Worm (Caenorhabditis elegans) whole organism, L1 larva: ENCODE results near the gene C14E2.5.
A peak's percentile ranks its signal among the peaks of the same experiment; 100 is the strongest.

Experiments
- C04F5.9 ChIP-seq: sonication (generic microtip); optimal IDR thresholded peaks from 2 replicates; lab custom pipeline; 2016; ENCODE audit warnings: missing genetic modification characterization, missing compliant biosample characterization
- C16A3.4 ChIP-seq: fragments of 150-350 bp; optimal IDR thresholded peaks from 2 replicates; lab custom pipeline; 2014; ENCODE audit warnings: missing biosample characterization, missing genetic modification characterization
- Y116A8C.19 ChIP-seq: sonication (generic microtip); optimal IDR thresholded peaks from 2 replicates; lab custom pipeline; 2016; ENCODE audit warnings: missing compliant biosample characterization, missing genetic modification characterization, borderline replicate concordance
- aha-1 ChIP-seq: fragments of 150-350 bp; optimal IDR thresholded peaks from 2 replicates; lab custom pipeline; 2014; ENCODE audit warnings: missing biosample characterization, missing genetic modification characterization
- alr-1 ChIP-seq: fragments of 200-800 bp; sonication (Bioruptor generic); optimal IDR thresholded peaks from 2 replicates; lab custom pipeline; 2018; ENCODE audit warnings: borderline replicate concordance, mild to moderate bottlenecking, missing genetic modification characterization, missing compliant biosample characterization
- ama-1 ChIP-seq: fragments of 150-350 bp; optimal IDR thresholded peaks from 2 replicates; lab custom pipeline; 2014
- ceh-8 ChIP-seq: fragments of 200-800 bp; sonication (Bioruptor generic); optimal IDR thresholded peaks from 2 replicates; lab custom pipeline; 2018; ENCODE audit warnings: mild to moderate bottlenecking, missing genetic modification characterization, moderate library complexity, missing compliant biosample characterization
- ceh-82 ChIP-seq, 3 experiments: fragments of 150-350 bp in 1 of 3; sonication (generic microtip) in 2 of 3; optimal IDR thresholded peaks; 2 replicates each; lab custom pipeline; 2014 to 2017; ENCODE audit warnings: missing biosample characterization in 3 of 3, missing genetic modification characterization in 3 of 3
- ceh-88 ChIP-seq: fragments of 200-800 bp; sonication (Bioruptor generic); IDR thresholded peaks from 2 replicates; pipeline ENCODE4 v1.3.6; 2022; ENCODE audit warnings: missing genetic modification characterization, missing compliant biosample characterization
- dpl-1 ChIP-seq, 3 experiments: fragments of 150-350 bp in 2 of 3; sonication (generic microtip) in 1 of 3; optimal IDR thresholded peaks; 2 replicates each; lab custom pipeline; 2014 to 2017; ENCODE audit warnings: missing biosample characterization in 3 of 3, missing genetic modification characterization in 3 of 3, missing genetic modification reagents in 3 of 3
- dsc-1 ChIP-seq: sonication (generic microtip); optimal IDR thresholded peaks from 2 replicates; lab custom pipeline; 2016; ENCODE audit warnings: mild to moderate bottlenecking, missing genetic modification characterization, missing compliant biosample characterization
- efl-1 ChIP-seq, 4 experiments: fragments of 150-350 bp; optimal IDR thresholded peaks in 3 of 4; peaks in 1 of 4; 1 replicate in 1 of 4; 2 replicates in 3 of 4; lab custom pipeline; 2014; ENCODE audit warnings: missing biosample characterization in 2 of 4, missing genetic modification characterization in 2 of 4, missing genetic modification reagents in 2 of 4
- egl-13 ChIP-seq: sonication (generic microtip); optimal IDR thresholded peaks from 2 replicates; lab custom pipeline; 2016; ENCODE audit warnings: missing genotype, missing genetic modification reagents, missing genetic modification characterization, missing compliant biosample characterization
- egl-27 ChIP-seq, 2 experiments: fragments of 150-350 bp in 1 of 2; sonication (generic microtip); optimal IDR thresholded peaks; 3 replicates each; lab custom pipeline; 2017 to 2018; ENCODE audit warnings: missing biosample characterization in 2 of 2, missing genetic modification characterization in 2 of 2, missing genetic modification reagents in 2 of 2
- elt-2 ChIP-seq: sonication (generic microtip); optimal IDR thresholded peaks from 2 replicates; lab custom pipeline; 2016; ENCODE audit warnings: missing genetic modification characterization, mild to moderate bottlenecking, inconsistent platforms, missing compliant biosample characterization, missing genetic modification reagents
- elt-3 ChIP-seq, 6 experiments: fragments of 150-350 bp in 1 of 6; sonication (generic microtip); optimal IDR thresholded peaks; 2 replicates each; lab custom pipeline; 2017 to 2018; ENCODE audit warnings: missing biosample characterization in 6 of 6, missing genetic modification characterization in 6 of 6, inconsistent platforms in 1 of 6
- ets-5 ChIP-seq: fragments of 200-800 bp; sonication (Bioruptor generic); IDR thresholded peaks from 2 replicates; pipeline ENCODE4 v1.3.6; 2022; ENCODE audit warnings: missing genetic modification characterization, missing compliant biosample characterization
- fkh-10 ChIP-seq: sonication (generic microtip); optimal IDR thresholded peaks from 2 replicates; lab custom pipeline; 2017; ENCODE audit warnings: missing biosample characterization, missing genetic modification reagents, missing genetic modification characterization
- fkh-8 ChIP-seq: sonication (generic microtip); optimal IDR thresholded peaks from 2 replicates; lab custom pipeline; 2016; ENCODE audit warnings: mild to moderate bottlenecking, missing genetic modification characterization, missing compliant biosample characterization
- fos-1 ChIP-seq: fragments of 150-350 bp; optimal IDR thresholded peaks from 2 replicates; lab custom pipeline; 2014; ENCODE audit warnings: missing biosample characterization, missing genetic modification characterization
- grh-1 ChIP-seq: fragments of 200-800 bp; sonication (Bioruptor generic); IDR thresholded peaks from 2 replicates; pipeline ENCODE4 v1.3.6; 2022; ENCODE audit warnings: missing genetic modification reagents, missing genetic modification characterization, missing compliant biosample characterization
- hlh-4 ChIP-seq: sonication (generic microtip); optimal IDR thresholded peaks from 2 replicates; lab custom pipeline; 2016; ENCODE audit warnings: mild to moderate bottlenecking, missing genetic modification characterization, missing compliant biosample characterization
- hpl-2 ChIP-seq: fragments of 150-350 bp; optimal IDR thresholded peaks from 2 replicates; lab custom pipeline; 2014; ENCODE audit warnings: missing biosample characterization, missing genetic modification reagents, missing genetic modification characterization
- irx-1 ChIP-seq: sonication (generic microtip); optimal IDR thresholded peaks from 2 replicates; lab custom pipeline; 2016; ENCODE audit warnings: missing genetic modification characterization, missing compliant biosample characterization
- isw-1 ChIP-seq: fragments of 200-800 bp; sonication (Bioruptor generic); IDR thresholded peaks from 2 replicates; pipeline ENCODE4 v1.3.6; 2022; ENCODE audit warnings: missing genetic modification characterization, missing compliant biosample characterization
- jun-1 ChIP-seq: fragments of 150-350 bp; optimal IDR thresholded peaks from 2 replicates; lab custom pipeline; 2014; ENCODE audit warnings: missing biosample characterization, missing genetic modification reagents, missing genetic modification characterization
- lsy-2 ChIP-seq, 2 experiments: fragments of 150-350 bp; optimal IDR thresholded peaks; 2 replicates each; lab custom pipeline; 2014; ENCODE audit warnings: missing biosample characterization in 2 of 2, missing genetic modification characterization in 2 of 2
- mdl-1 ChIP-seq, 2 experiments: fragments of 150-350 bp; optimal IDR thresholded peaks; 2 replicates each; lab custom pipeline; 2014 to 2017; ENCODE audit warnings: missing biosample characterization in 2 of 2, missing genetic modification characterization in 2 of 2, inconsistent platforms in 1 of 2
- nhr-12 ChIP-seq: sonication (generic microtip); optimal IDR thresholded peaks from 2 replicates; lab custom pipeline; 2017; ENCODE audit warnings: missing biosample characterization, missing genetic modification characterization
- nhr-19 ChIP-seq: fragments of 200-800 bp; sonication (Bioruptor generic); conservative IDR thresholded peaks from 2 replicates; pipeline ENCODE4 v1.3.6; 2022; ENCODE audit warnings: missing genetic modification characterization, missing compliant biosample characterization
- nhr-20 ChIP-seq: sonication (generic microtip); optimal IDR thresholded peaks from 2 replicates; lab custom pipeline; 2016; ENCODE audit warnings: mild to moderate bottlenecking, missing genetic modification characterization, missing compliant biosample characterization
- nhr-237 ChIP-seq: fragments of 150-350 bp; optimal IDR thresholded peaks from 2 replicates; lab custom pipeline; 2014; ENCODE audit warnings: missing biosample characterization, missing genetic modification characterization
- nhr-47 ChIP-seq: sonication (generic microtip); optimal IDR thresholded peaks from 2 replicates; lab custom pipeline; 2016; ENCODE audit warnings: mild to moderate bottlenecking, missing genetic modification characterization, moderate library complexity, missing compliant biosample characterization
- nhr-71 ChIP-seq: sonication (generic microtip); optimal IDR thresholded peaks from 2 replicates; lab custom pipeline; 2016; ENCODE audit warnings: mild to moderate bottlenecking, missing genetic modification characterization, moderate library complexity, missing compliant biosample characterization
- nhr-85 ChIP-seq: sonication (generic microtip); peaks from one replicate; lab custom pipeline; 2016; ENCODE audit warnings: missing genetic modification characterization, inconsistent platforms, missing compliant biosample characterization
- nhr-90 ChIP-seq: sonication (generic microtip); optimal IDR thresholded peaks from 2 replicates; lab custom pipeline; 2016; ENCODE audit warnings: mild to moderate bottlenecking, missing genetic modification characterization, missing compliant biosample characterization; ENCODE audit not compliant: poor library complexity
- pax-3 ChIP-seq: fragments of 200-800 bp; sonication (Bioruptor generic); optimal IDR thresholded peaks from 2 replicates; lab custom pipeline; 2018; ENCODE audit warnings: mild to moderate bottlenecking, missing genetic modification characterization, moderate library complexity, missing compliant biosample characterization
- pqm-1 ChIP-seq: sonication (generic microtip); optimal IDR thresholded peaks from 3 replicates; lab custom pipeline; 2017; ENCODE audit warnings: missing biosample characterization, missing genetic modification characterization
- rnt-1 ChIP-seq: sonication (generic microtip); optimal IDR thresholded peaks from 2 replicates; lab custom pipeline; 2016; ENCODE audit warnings: mild to moderate bottlenecking, missing genetic modification characterization, moderate library complexity, missing compliant biosample characterization
- snpc-4 ChIP-seq: fragments of 150-350 bp; optimal IDR thresholded peaks from 2 replicates; lab custom pipeline; 2014; ENCODE audit warnings: missing biosample characterization, missing genetic modification characterization
- snu-23 ChIP-seq: sonication (generic microtip); optimal IDR thresholded peaks from 2 replicates; lab custom pipeline; 2016; ENCODE audit warnings: missing genetic modification characterization, missing compliant biosample characterization
- sox-4 ChIP-seq: sonication (generic microtip); optimal IDR thresholded peaks from 2 replicates; lab custom pipeline; 2016; ENCODE audit warnings: missing genetic modification characterization, missing compliant biosample characterization
- swsn-7 ChIP-seq: sonication (generic microtip); optimal IDR thresholded peaks from 2 replicates; lab custom pipeline; 2016; ENCODE audit warnings: missing genetic modification characterization, missing compliant biosample characterization
- tbx-2 ChIP-seq: sonication (generic microtip); optimal IDR thresholded peaks from 2 replicates; lab custom pipeline; 2016; ENCODE audit warnings: missing genetic modification characterization, missing compliant biosample characterization
- tlp-1 ChIP-seq: fragments of 150-350 bp; optimal IDR thresholded peaks from 2 replicates; lab custom pipeline; 2014; ENCODE audit warnings: missing biosample characterization, missing genetic modification characterization
- unc-30 ChIP-seq: sonication (generic microtip); optimal IDR thresholded peaks from 2 replicates; lab custom pipeline; 2017; ENCODE audit warnings: missing biosample characterization, missing genetic modification characterization
- unc-62 ChIP-seq: fragments of 150-350 bp; optimal IDR thresholded peaks from 2 replicates; lab custom pipeline; 2014; ENCODE audit warnings: missing biosample characterization, missing genetic modification reagents, missing genetic modification characterization
- unc-86 ChIP-seq: sonication (generic microtip); optimal IDR thresholded peaks from 2 replicates; lab custom pipeline; 2016; ENCODE audit warnings: missing genetic modification characterization, missing compliant biosample characterization
- unc-98 ChIP-seq: fragments of 200-800 bp; sonication (Bioruptor generic); IDR thresholded peaks from 2 replicates; pipeline ENCODE4 v1.3.6; 2022; ENCODE audit warnings: missing genetic modification characterization, missing compliant biosample characterization
- vab-15 ChIP-seq: sonication (generic microtip); optimal IDR thresholded peaks from 2 replicates; lab custom pipeline; 2017; ENCODE audit warnings: missing genotype, mild to moderate bottlenecking, missing genetic modification characterization, missing compliant biosample characterization
- xbp-1 ChIP-seq: sonication (generic microtip); optimal IDR thresholded peaks from 2 replicates; lab custom pipeline; 2016; ENCODE audit warnings: missing genetic modification characterization, missing compliant biosample characterization
- ztf-11 ChIP-seq, 2 experiments: sonication (generic microtip); optimal IDR thresholded peaks; 2 replicates each; lab custom pipeline; 2016 to 2017; ENCODE audit warnings: missing genetic modification characterization in 2 of 2, missing biosample characterization in 1 of 2, missing compliant biosample characterization in 1 of 2

The C14E2.5 gene

ce11 chrX:1858616-1859015 lies 33.5 kb upstream of the C14E2.5 start:
- TF ChIP-seq C04F5.9 (tag; lab: Kevin White, UChicago) (peak; percentile 1), xbp-1 (peak; percentile 57), elt-3 (tag; optimal IDR thresholded peaks at IDR 0.05; lab: Kevin White, UChicago) (peak in 2 of 6 experiments; percentile 6 to 12), aha-1 (tag; lab: Kevin White, UChicago) (no peak), pqm-1 (tag; lab: Kevin White, UChicago) (no peak), nhr-47 (tag; lab: Kevin White, UChicago) (peak; percentile 79), mdl-1 (tag; optimal IDR thresholded peaks at IDR 0.05; lab: Kevin White, UChicago) (peak in 1 of 2 experiments; percentile 62), egl-27 (tag; optimal IDR thresholded peaks at IDR 0.05; lab: Kevin White, UChicago) (no peak), ama-1 (no peak), rnt-1 (peak; percentile 81), fkh-10 (GFP tag; lab: Kevin White, UChicago) (peak; percentile 17), tlp-1 (tag; lab: Kevin White, UChicago) (no peak), snu-23 (GFP tag; lab: Kevin White, UChicago) (peak; percentile 84), nhr-71 (tag; lab: Kevin White, UChicago) (no peak), nhr-90 (tag; lab: Kevin White, UChicago) (peak; percentile 79), snpc-4 (tag; lab: Kevin White, UChicago) (no peak), pax-3 (peak; percentile 33), dpl-1 (GFP tag; optimal IDR thresholded peaks at IDR 0.05; lab: Kevin White, UChicago) (peak in 1 of 3 experiments; percentile 9), unc-98 (GFP tag; lab: Robert Waterston, UW) (0 out of 2 replicates have a peak, but pooled peaks have one; percentile 14), vab-15 (no peak), Y116A8C.19 (no peak), unc-30 (no peak), swsn-7 (tag; lab: Kevin White, UChicago) (peak; percentile 56), nhr-85 (tag; lab: Kevin White, UChicago) (peak; percentile 60), isw-1 (GFP tag; lab: Robert Waterston, UW) (peak; percentile 10; the same call in 1 of the 2 replicates), dsc-1 (tag; lab: Kevin White, UChicago) (peak; percentile 69), hlh-4 (no peak), grh-1 (GFP tag; lab: Robert Waterston, UW) (peak; percentile 48), nhr-19 (GFP tag; lab: Robert Waterston, UW) (peak; percentile 73), fos-1 (peak; percentile 5), egl-13 (peak; percentile 19), nhr-20 (tag; lab: Kevin White, UChicago) (peak; percentile 66), irx-1 (tag; lab: Kevin White, UChicago) (peak; percentile 43), ceh-82 (tag; optimal IDR thresholded peaks at IDR 0.05; lab: Kevin White, UChicago) (peak in 2 of 3 experiments; percentile 52 to 55), ets-5 (GFP tag; lab: Robert Waterston, UW) (no peak), unc-86 (peak; percentile 20), nhr-12 (tag; lab: Kevin White, UChicago) (no peak), alr-1 (tag; lab: Kevin White, UChicago) (no peak), C16A3.4 (tag; lab: Kevin White, UChicago) (peak; percentile 24), sox-4 (no peak), jun-1 (tag; lab: Kevin White, UChicago) (peak; percentile 50), hpl-2 (GFP tag; lab: Kevin White, UChicago) (no peak), ceh-8 (peak; percentile 64), efl-1 (optimal IDR thresholded peaks at IDR 0.05; lab: Kevin White, UChicago) (peak; percentile 20 to 31), efl-1 (GFP tag; optimal IDR thresholded peaks at IDR 0.05 in 1 of 2; lab: Kevin White, UChicago) (peak; percentile 0 to 93), lsy-2 (tag; optimal IDR thresholded peaks at IDR 0.05; lab: Kevin White, UChicago) (peak; percentile 41 to 45), elt-2 (tag; lab: Kevin White, UChicago) (peak; percentile 15), nhr-237 (tag; lab: Kevin White, UChicago) (no peak), fkh-8 (tag; lab: Kevin White, UChicago) (peak; percentile 9), tbx-2 (tag; lab: Kevin White, UChicago) (peak; percentile 69), ztf-11 (tag; optimal IDR thresholded peaks at IDR 0.05; lab: Kevin White, UChicago) (peak in 1 of 2 experiments; percentile 55), ceh-88 (GFP tag; lab: Robert Waterston, UW) (no peak; the same call in 1 of the 2 replicates), unc-62 (GFP tag; lab: Kevin White, UChicago) (no peak)
